Worm (Caenorhabditis elegans): Measurements from ENCODE around the gene ral-1.

DNA sequence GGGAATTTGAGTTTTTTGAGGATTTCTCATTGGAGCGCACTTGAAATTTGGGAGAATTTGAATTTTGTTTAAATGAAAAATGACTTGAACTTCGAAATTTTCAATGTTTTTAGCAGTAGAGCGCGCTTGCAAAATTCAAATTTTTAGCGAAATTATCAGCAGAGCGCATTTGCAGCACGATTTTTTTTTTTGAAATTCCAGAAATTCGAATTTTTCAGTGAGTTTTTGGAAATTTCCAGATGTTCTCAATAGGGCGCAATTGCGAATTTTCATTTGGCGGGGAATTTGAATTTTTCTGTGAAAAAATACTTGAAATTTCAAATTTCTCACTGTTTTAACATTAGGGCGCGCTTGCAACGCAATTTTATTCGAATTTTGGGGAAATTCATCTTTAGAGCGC, 20.7 kb downstream of the ral-1 start:
- TF ChIP-seq ama-1 (optimal IDR thresholded peaks at IDR 0.05): no peak
- TF ChIP-seq ahr-1 (tag; optimal IDR thresholded peaks at IDR 0.05): no peak
- TF ChIP-seq ceh-24 (tag; optimal IDR thresholded peaks at IDR 0.05): no peak
- TF ChIP-seq ceh-2 (tag; optimal IDR thresholded peaks at IDR 0.05): no peak
- TF ChIP-seq unc-86 (tag; optimal IDR thresholded peaks at IDR 0.05): no peak
- TF ChIP-seq pqm-1 (tag; optimal IDR thresholded peaks at IDR 0.05): no peak
- TF ChIP-seq pha-4 (tag; optimal IDR thresholded peaks at IDR 0.05): no peak
- no peak for TF ChIP-seq ztf-16 (tag; optimal IDR thresholded peaks at IDR 0.05)
- no peak for TF ChIP-seq ceh-48 (tag; optimal IDR thresholded peaks at IDR 0.05)
- TF ChIP-seq fkh-10 (GFP tag; optimal IDR thresholded peaks at IDR 0.05): no peak
- no peak for TF ChIP-seq ceh-22 (tag; optimal IDR thresholded peaks at IDR 0.05)

Data from whole organism, late embryonic.